Fruit fly (Drosophila melanogaster) whole organism, pupa: Measurements from ENCODE around the gene CG46306.

Source experiments
- CG10348 ChIP-seq: fragments of 200-800 bp; sonication (Bioruptor generic); IDR thresholded peaks from 2 replicates; pipeline ENCODE4 v1.3.6; 2022; ENCODE audit warnings: missing biosample characterization, missing genetic modification characterization
- CG13204 ChIP-seq: fragments of 200-800 bp; sonication (Bioruptor generic); optimal IDR thresholded peaks from 2 replicates; lab custom pipeline; 2018; ENCODE audit warnings: missing biosample characterization, mild to moderate bottlenecking, missing genetic modification characterization, moderate library complexity
- CG34367 ChIP-seq: fragments of 200-800 bp; sonication (Bioruptor generic); optimal IDR thresholded peaks from 2 replicates; lab custom pipeline; 2018; ENCODE audit warnings: missing biosample characterization, mild to moderate bottlenecking, missing genetic modification characterization
- CG4496 ChIP-seq: fragments of 200-800 bp; sonication (Bioruptor generic); IDR thresholded peaks from 3 replicates; pipeline ENCODE4 v1.3.6; 2022; ENCODE audit warnings: missing biosample characterization, missing genetic modification characterization
- CG8159 ChIP-seq: fragments of 200-800 bp; sonication (Bioruptor generic); optimal IDR thresholded peaks from 3 replicates; lab custom pipeline; 2018; ENCODE audit warnings: missing biosample characterization, mild to moderate bottlenecking, missing genetic modification characterization, moderate library complexity
- EcR ChIP-seq: fragments of 200-800 bp; sonication (Bioruptor generic); optimal IDR thresholded peaks from 3 replicates; lab custom pipeline; 2019; ENCODE audit warnings: missing biosample characterization, missing genetic modification characterization, mild to moderate bottlenecking, moderate library complexity, missing genetic modification reagents
- Ets98B ChIP-seq: fragments of 200-800 bp; sonication (Bioruptor generic); IDR thresholded peaks from 2 replicates; pipeline ENCODE4 v1.3.6; 2022; ENCODE audit warnings: missing biosample characterization, missing genetic modification characterization
- Pif1A ChIP-seq: fragments of 200-800 bp; sonication (Bioruptor generic); optimal IDR thresholded peaks from 3 replicates; lab custom pipeline; 2016; ENCODE audit warnings: missing biosample characterization, missing genetic modification characterization

dm6 chrX:16783141-16783715 lies 52.1 kb downstream of the CG46306 start, which contains the start of gene if:
- TF ChIP-seq CG10348 (no peak), Ets98B (no peak), CG8159 (tag; lab: Kevin White, UChicago) (no peak), CG4496 (no peak), EcR (GFP tag; lab: Kevin White, UChicago) (no peak), CG13204 (no peak), Pif1A (GFP tag; lab: Kevin White, UChicago) (no peak), CG34367 (tag; lab: Kevin White, UChicago) (no peak)
